Worm (Caenorhabditis elegans) whole organism, mixed stage, embryonic: ENCODE results near the gene tbx-41.

Source experiments
- M03D4.4 ChIP-seq: sonication (generic microtip); optimal IDR thresholded peaks from 2 replicates; lab custom pipeline; 2017; ENCODE audit warnings: mild to moderate bottlenecking, missing genetic modification characterization, missing compliant biosample characterization
- bed-3 ChIP-seq: fragments of 200-800 bp; sonication (Bioruptor generic); optimal IDR thresholded peaks from 3 replicates; lab custom pipeline; 2018; ENCODE audit warnings: mild to moderate bottlenecking, missing genetic modification characterization, moderate library complexity, missing compliant biosample characterization
- blmp-1 ChIP-seq: fragments of 150-350 bp; optimal IDR thresholded peaks from 2 replicates; lab custom pipeline; 2014; ENCODE audit warnings: missing biosample characterization, missing genetic modification characterization
- ceh-39 ChIP-seq: fragments of 150-350 bp; optimal IDR thresholded peaks from 2 replicates; lab custom pipeline; 2014; ENCODE audit warnings: missing biosample characterization, missing genetic modification characterization
- ceh-43 ChIP-seq: fragments of 200-800 bp; sonication (Bioruptor generic); optimal IDR thresholded peaks from 2 replicates; lab custom pipeline; 2018; ENCODE audit warnings: mild to moderate bottlenecking, missing genetic modification characterization, moderate library complexity, missing compliant biosample characterization
- ceh-83 ChIP-seq: fragments of 200-800 bp; sonication (Bioruptor generic); optimal IDR thresholded peaks from 2 replicates; lab custom pipeline; 2018; ENCODE audit warnings: mild to moderate bottlenecking, missing genetic modification characterization, missing compliant biosample characterization
- ces-1 ChIP-seq: fragments of 150-350 bp; optimal IDR thresholded peaks from 2 replicates; lab custom pipeline; 2014; ENCODE audit warnings: missing biosample characterization, missing genetic modification reagents, missing genetic modification characterization
- drap-1 ChIP-seq: fragments of 200-800 bp; sonication (Bioruptor generic); optimal IDR thresholded peaks from 3 replicates; lab custom pipeline; 2018; ENCODE audit warnings: mild to moderate bottlenecking, missing genetic modification characterization, missing compliant biosample characterization
- elt-3 ChIP-seq: fragments of 150-350 bp; optimal IDR thresholded peaks from 2 replicates; lab custom pipeline; 2014; ENCODE audit warnings: missing biosample characterization, missing genetic modification characterization
- flh-1 ChIP-seq: fragments of 200-800 bp; sonication (Bioruptor generic); optimal IDR thresholded peaks from 2 replicates; lab custom pipeline; 2018; ENCODE audit warnings: mild to moderate bottlenecking, missing genetic modification characterization, moderate library complexity, missing compliant biosample characterization
- ham-2 ChIP-seq: fragments of 200-800 bp; sonication (Bioruptor generic); optimal IDR thresholded peaks from 2 replicates; lab custom pipeline; 2018; ENCODE audit warnings: mild to moderate bottlenecking, missing genetic modification characterization, missing compliant biosample characterization
- hlh-1 ChIP-seq: fragments of 150-350 bp; optimal IDR thresholded peaks from 2 replicates; lab custom pipeline; 2014; ENCODE audit warnings: missing biosample characterization, missing genetic modification reagents, missing genetic modification characterization
- lin-13 ChIP-seq: fragments of 150-350 bp; optimal IDR thresholded peaks from 2 replicates; lab custom pipeline; 2014; ENCODE audit warnings: missing biosample characterization, missing genetic modification characterization
- lin-32 ChIP-seq: fragments of 200-800 bp; sonication (Bioruptor generic); optimal IDR thresholded peaks from 2 replicates; lab custom pipeline; 2018; ENCODE audit warnings: mild to moderate bottlenecking, missing genetic modification characterization, missing compliant biosample characterization
- mab-5 ChIP-seq: fragments of 150-350 bp; optimal IDR thresholded peaks from 2 replicates; lab custom pipeline; 2014; ENCODE audit warnings: missing biosample characterization, missing genetic modification characterization
- mep-1 ChIP-seq: fragments of 150-350 bp; optimal IDR thresholded peaks from 2 replicates; lab custom pipeline; 2017; ENCODE audit warnings: missing biosample characterization, missing genetic modification reagents, missing genetic modification characterization, inconsistent platforms
- mls-2 ChIP-seq: sonication (generic microtip); optimal IDR thresholded peaks from 2 replicates; lab custom pipeline; 2016; ENCODE audit warnings: mild to moderate bottlenecking, missing genetic modification characterization, moderate library complexity, missing compliant biosample characterization
- nhr-12 ChIP-seq: fragments of 150-350 bp; optimal IDR thresholded peaks from 2 replicates; lab custom pipeline; 2014; ENCODE audit warnings: missing biosample characterization, missing genetic modification characterization
- nhr-237 ChIP-seq: fragments of 150-350 bp; optimal IDR thresholded peaks from 2 replicates; lab custom pipeline; 2014; ENCODE audit warnings: missing biosample characterization, missing genetic modification characterization
- nhr-28 ChIP-seq: fragments of 150-350 bp; optimal IDR thresholded peaks from 2 replicates; lab custom pipeline; 2014; ENCODE audit warnings: missing biosample characterization, missing genetic modification characterization
- nhr-76 ChIP-seq: sonication (generic microtip); optimal IDR thresholded peaks from 2 replicates; lab custom pipeline; 2017; ENCODE audit warnings: missing biosample characterization, missing genetic modification characterization
- pha-4 ChIP-seq: fragments of 150-350 bp; optimal IDR thresholded peaks from 2 replicates; lab custom pipeline; 2018; ENCODE audit warnings: missing biosample characterization, missing genetic modification reagents, missing genetic modification characterization
- sem-2 ChIP-seq: fragments of 200-800 bp; sonication (Bioruptor generic); optimal IDR thresholded peaks from 2 replicates; lab custom pipeline; 2018; ENCODE audit warnings: mild to moderate bottlenecking, missing genetic modification characterization, missing compliant biosample characterization
- sptf-1 ChIP-seq: sonication (generic microtip); optimal IDR thresholded peaks from 2 replicates; lab custom pipeline; 2017; ENCODE audit warnings: mild to moderate bottlenecking, missing genetic modification characterization, moderate library complexity, missing compliant biosample characterization
- tbx-8 ChIP-seq: fragments of 200-800 bp; sonication (Bioruptor generic); optimal IDR thresholded peaks from 2 replicates; lab custom pipeline; 2018; ENCODE audit warnings: mild to moderate bottlenecking, missing genetic modification characterization, moderate library complexity, missing compliant biosample characterization
- unc-120 ChIP-seq: sonication (generic microtip); optimal IDR thresholded peaks from 2 replicates; lab custom pipeline; 2017; ENCODE audit warnings: missing genetic modification characterization, missing compliant biosample characterization; ENCODE audit not compliant: poor library complexity, severe bottlenecking
- unc-39 ChIP-seq: fragments of 150-350 bp; optimal IDR thresholded peaks from 2 replicates; lab custom pipeline; 2014; ENCODE audit warnings: missing biosample characterization, missing genetic modification characterization
- zip-8 ChIP-seq: fragments of 150-350 bp; optimal IDR thresholded peaks from 2 replicates; lab custom pipeline; 2014; ENCODE audit warnings: missing biosample characterization, missing genetic modification characterization
- ztf-11 ChIP-seq: fragments of 150-350 bp; optimal IDR thresholded peaks from 2 replicates; lab custom pipeline; 2014; ENCODE audit warnings: missing biosample characterization, missing genetic modification characterization

The tbx-41 gene

DNA sequence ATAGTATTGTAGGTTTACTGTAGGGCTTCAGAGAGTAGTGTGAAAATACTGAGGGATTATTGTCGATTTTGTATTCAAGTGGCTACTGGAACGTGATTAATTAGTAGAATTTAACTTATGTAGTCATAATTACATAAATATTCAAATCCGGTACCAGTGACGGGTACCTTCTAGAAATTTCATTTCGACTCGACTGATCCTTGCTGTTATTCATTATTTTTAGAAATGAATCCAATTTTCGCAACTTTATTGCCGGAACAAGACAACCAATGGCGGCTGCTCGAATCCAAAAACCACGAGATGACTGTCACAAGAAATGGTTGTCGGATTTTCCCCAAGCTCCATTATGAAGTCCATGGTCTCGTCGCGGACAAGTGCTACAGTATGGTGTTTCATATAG lies at the start of gene tbx-41:
Gene tbx-41 (plus strand): TSS at position 301 of the 400 bp plus-strand sequence.
- TF ChIP-seq blmp-1 = no peak
- no peak for TF ChIP-seq lin-32 (GFP tag; lab: Kevin White, UChicago)
- no peak for TF ChIP-seq M03D4.4
- no peak for TF ChIP-seq mab-5
- no peak for TF ChIP-seq nhr-28 (tag; lab: Kevin White, UChicago)
- no peak for TF ChIP-seq ceh-83 (GFP tag; lab: Kevin White, UChicago)
- no peak for TF ChIP-seq ceh-39
- TF ChIP-seq unc-120 (tag; lab: Kevin White, UChicago) = no peak
- TF ChIP-seq ham-2 (GFP tag; lab: Kevin White, UChicago) = no peak
- TF ChIP-seq hlh-1 (tag; lab: Kevin White, UChicago) = no peak
- no peak for TF ChIP-seq lin-13 (tag; lab: Kevin White, UChicago)
- TF ChIP-seq, all 35 proteins: peak for 0

DNA sequence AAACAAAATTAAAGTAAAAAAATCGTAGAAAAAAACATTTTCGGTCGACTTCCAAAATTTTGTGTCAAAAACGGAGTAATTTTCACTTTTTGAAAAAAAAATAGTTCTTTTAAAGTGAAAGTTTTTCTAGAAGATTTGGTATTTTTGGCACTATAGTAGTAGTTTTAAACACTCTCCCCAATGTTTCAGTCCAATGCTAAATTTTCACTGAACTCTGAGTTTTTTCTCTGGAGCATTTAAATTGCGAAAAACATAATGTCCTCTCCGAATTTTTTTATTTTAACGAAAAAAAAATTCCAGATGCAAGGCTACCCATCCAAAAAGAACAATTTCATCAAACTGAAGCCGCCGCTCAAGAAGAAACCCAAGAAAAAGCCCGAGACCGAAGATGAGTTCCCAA lies 48.9 kb upstream of the tbx-41 start, which contains the start of gene C14E2.7:
Gene C14E2.7 (plus strand): TSS at position 301 of the 400 bp plus-strand sequence.
- no peak for TF ChIP-seq sptf-1 (tag; lab: Kevin White, UChicago)
- TF ChIP-seq mep-1 (tag; lab: Kevin White, UChicago) = no peak
- no peak for TF ChIP-seq blmp-1
- no peak for TF ChIP-seq pha-4 (tag; lab: Kevin White, UChicago)
- TF ChIP-seq lin-32 (GFP tag; lab: Kevin White, UChicago) = no peak
- no peak for TF ChIP-seq tbx-8
- no peak for TF ChIP-seq ham-2 (GFP tag; lab: Kevin White, UChicago)
- no peak for TF ChIP-seq unc-39 (tag; lab: Kevin White, UChicago)
- no peak for TF ChIP-seq nhr-76 (tag; lab: Kevin White, UChicago)
- no peak for TF ChIP-seq mls-2
- TF ChIP-seq elt-3 = no peak
- no peak for TF ChIP-seq drap-1 (GFP tag; lab: Kevin White, UChicago)
- TF ChIP-seq nhr-12 = no peak
- TF ChIP-seq unc-120 (tag; lab: Kevin White, UChicago) = no peak
- TF ChIP-seq mab-5 = no peak
- no peak for TF ChIP-seq M03D4.4
- no peak for TF ChIP-seq flh-1 (GFP tag; lab: Kevin White, UChicago)
- no peak for TF ChIP-seq nhr-237 (tag; lab: Kevin White, UChicago)

DNA sequence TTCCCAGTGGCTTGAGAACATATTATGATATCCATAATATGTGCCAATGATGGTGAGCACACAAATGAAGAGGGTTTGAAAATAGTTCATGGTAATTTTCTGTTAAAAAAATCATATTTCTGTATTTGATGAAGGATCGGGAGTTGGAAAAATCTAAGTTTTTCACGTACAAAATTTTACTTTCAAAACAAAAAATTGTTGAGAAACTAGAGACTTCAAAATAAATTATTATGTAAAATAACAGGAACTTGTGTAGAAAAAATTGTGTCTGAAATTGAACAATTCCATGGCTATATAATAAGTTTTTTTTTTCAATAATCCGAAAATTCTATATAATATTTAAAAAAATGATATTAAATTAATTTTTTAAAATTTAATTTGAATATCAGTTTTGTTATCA lies 43.8 kb upstream of the tbx-41 start, which contains the start of gene C14E2.4:
Gene C14E2.4 (minus strand): TSS at position 101 of the 400 bp plus-strand sequence.
- TF ChIP-seq tbx-8 = no peak
- no peak for TF ChIP-seq ceh-43 (GFP tag; lab: Kevin White, UChicago)
- TF ChIP-seq M03D4.4 = no peak
- TF ChIP-seq hlh-1 (tag; lab: Kevin White, UChicago) = no peak
- TF ChIP-seq nhr-76 (tag; lab: Kevin White, UChicago) = no peak
- TF ChIP-seq sem-2 = no peak
- no peak for TF ChIP-seq unc-39 (tag; lab: Kevin White, UChicago)
- no peak for TF ChIP-seq sptf-1 (tag; lab: Kevin White, UChicago)
- no peak for TF ChIP-seq nhr-28 (tag; lab: Kevin White, UChicago)
- no peak for TF ChIP-seq zip-8 (tag; lab: Kevin White, UChicago)
- no peak for TF ChIP-seq bed-3
- TF ChIP-seq, all 35 proteins: peak for 0

DNA sequence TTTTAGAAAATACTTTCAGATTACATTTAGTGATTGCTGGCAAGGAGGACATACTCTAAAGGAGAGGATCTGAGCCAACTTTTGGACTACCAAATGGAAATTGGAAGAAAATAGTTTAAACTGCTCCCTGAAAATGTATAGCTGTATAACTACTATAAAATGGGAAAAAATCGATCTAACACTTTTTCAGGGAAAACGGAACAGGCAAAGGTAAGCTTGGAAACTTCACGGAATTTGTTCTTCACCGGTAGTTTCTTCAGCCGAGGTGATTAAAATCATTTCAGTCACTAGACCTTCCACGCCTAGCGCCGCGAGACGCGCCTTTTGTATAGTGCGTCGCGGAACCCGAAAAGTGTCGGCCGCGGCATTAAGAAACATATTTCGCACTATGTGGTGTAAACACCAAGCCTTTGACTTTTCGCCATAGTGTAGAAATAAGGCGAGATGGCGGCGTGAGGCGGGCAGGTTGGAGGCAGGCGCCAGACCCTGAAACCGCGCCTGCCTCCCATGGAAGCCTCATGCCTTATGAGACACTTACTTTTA lies 39.7 kb upstream of the tbx-41 start, which contains the start of gene C14E2.5:
Gene C14E2.5 (minus strand): TSS at position 51 of the 543 bp plus-strand sequence.
- no peak for TF ChIP-seq drap-1 (GFP tag; lab: Kevin White, UChicago)
- no peak for TF ChIP-seq nhr-28 (tag; lab: Kevin White, UChicago)
- no peak for TF ChIP-seq sptf-1 (tag; lab: Kevin White, UChicago)
- no peak for TF ChIP-seq flh-1 (GFP tag; lab: Kevin White, UChicago)
- TF ChIP-seq blmp-1 = no peak
- no peak for TF ChIP-seq ceh-43 (GFP tag; lab: Kevin White, UChicago)
- TF ChIP-seq unc-39 (tag; lab: Kevin White, UChicago) = no peak
- no peak for TF ChIP-seq mab-5
- no peak for TF ChIP-seq ham-2 (GFP tag; lab: Kevin White, UChicago)
- no peak for TF ChIP-seq hlh-1 (tag; lab: Kevin White, UChicago)
- no peak for TF ChIP-seq sem-2
- TF ChIP-seq ztf-11 (tag; lab: Kevin White, UChicago) = no peak
- TF ChIP-seq bed-3 = no peak
- no peak for TF ChIP-seq lin-13 (tag; lab: Kevin White, UChicago)
- TF ChIP-seq mls-2 = no peak

DNA sequence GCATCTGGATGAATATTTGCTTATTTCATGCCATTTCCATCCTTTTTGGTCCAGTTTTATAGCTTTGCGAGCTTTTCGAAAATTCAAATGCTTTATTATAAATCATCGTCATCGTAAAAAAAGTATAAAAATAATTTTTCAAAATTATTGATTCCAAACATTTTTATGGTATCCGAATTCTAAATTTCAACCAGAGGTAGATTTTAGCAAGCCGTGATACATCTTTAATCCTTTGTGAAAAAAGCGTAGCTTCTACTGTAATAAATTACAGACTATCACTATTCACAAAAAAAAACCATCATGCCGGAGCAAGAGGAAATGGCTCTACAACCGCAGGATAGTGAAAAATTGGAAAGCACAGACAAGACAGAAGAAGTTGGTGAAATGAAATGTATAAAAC lies 38.9 kb upstream of the tbx-41 start, which contains the start of gene C14E2.1:
Gene C14E2.1 (plus strand): TSS at position 301 of the 400 bp plus-strand sequence.
- TF ChIP-seq ces-1 = no peak
- TF ChIP-seq, all 35 proteins: peak for 0
